Worm (Caenorhabditis elegans) whole organism, L3 larva: Measurements from ENCODE around the gene Y82E9BL.19.

ENCODE experiments used
- daf-12 ChIP-seq: fragments of 150-350 bp; optimal IDR thresholded peaks from 2 replicates; lab custom pipeline; 2014; ENCODE audit warnings: missing biosample characterization, missing genetic modification reagents, missing genetic modification characterization
- egl-27 ChIP-seq: sonication (generic microtip); optimal IDR thresholded peaks from 4 replicates; lab custom pipeline; 2017; ENCODE audit warnings: missing biosample characterization, missing genetic modification reagents, missing genetic modification characterization
- elt-1 ChIP-seq: fragments of 150-350 bp; optimal IDR thresholded peaks from 2 replicates; lab custom pipeline; 2014; ENCODE audit warnings: missing biosample characterization, missing genetic modification characterization
- elt-3 ChIP-seq, 3 experiments: fragments of 150-350 bp in 1 of 3; sonication (generic microtip) in 2 of 3; optimal IDR thresholded peaks; 2 replicates in 2 of 3; 4 replicates in 1 of 3; lab custom pipeline; 2014 to 2017; ENCODE audit warnings: missing biosample characterization in 3 of 3, missing genetic modification characterization in 3 of 3
- eor-1 ChIP-seq, 2 experiments: fragments of 150-350 bp; optimal IDR thresholded peaks; 2 replicates each; lab custom pipeline; 2014 to 2018; ENCODE audit warnings: missing biosample characterization in 2 of 2, missing genetic modification characterization in 2 of 2
- lsy-12 ChIP-seq: sonication (generic microtip); optimal IDR thresholded peaks from 2 replicates; lab custom pipeline; 2016; ENCODE audit warnings: mild to moderate bottlenecking, missing genetic modification characterization, missing compliant biosample characterization
- nhr-25 ChIP-seq: sonication (generic microtip); optimal IDR thresholded peaks from 2 replicates; lab custom pipeline; 2017; ENCODE audit warnings: missing biosample characterization, missing genetic modification characterization
- nhr-76 ChIP-seq: fragments of 150-350 bp; sonication (generic microtip); optimal IDR thresholded peaks from 5 replicates; lab custom pipeline; 2014; ENCODE audit warnings: missing biosample characterization, missing genetic modification characterization
- skn-1 ChIP-seq: fragments of 150-350 bp; optimal IDR thresholded peaks from 2 replicates; lab custom pipeline; 2014; ENCODE audit warnings: missing biosample characterization, missing genetic modification characterization
- snpc-4 ChIP-seq: fragments of 150-350 bp; optimal IDR thresholded peaks from 2 replicates; lab custom pipeline; 2014; ENCODE audit warnings: missing biosample characterization, missing genetic modification characterization
- tbx-2 ChIP-seq: sonication (generic microtip); optimal IDR thresholded peaks from 2 replicates; lab custom pipeline; 2016; ENCODE audit warnings: mild to moderate bottlenecking, missing genetic modification characterization, missing compliant biosample characterization
- unc-62 ChIP-seq: fragments of 150-350 bp; sonication (generic microtip); optimal IDR thresholded peaks from 4 replicates; lab custom pipeline; 2014; ENCODE audit warnings: missing biosample characterization, missing genetic modification reagents, missing genetic modification characterization
- ztf-11 ChIP-seq: fragments of 150-350 bp; optimal IDR thresholded peaks from 2 replicates; lab custom pipeline; 2014; ENCODE audit warnings: missing biosample characterization, missing genetic modification characterization

DNA sequence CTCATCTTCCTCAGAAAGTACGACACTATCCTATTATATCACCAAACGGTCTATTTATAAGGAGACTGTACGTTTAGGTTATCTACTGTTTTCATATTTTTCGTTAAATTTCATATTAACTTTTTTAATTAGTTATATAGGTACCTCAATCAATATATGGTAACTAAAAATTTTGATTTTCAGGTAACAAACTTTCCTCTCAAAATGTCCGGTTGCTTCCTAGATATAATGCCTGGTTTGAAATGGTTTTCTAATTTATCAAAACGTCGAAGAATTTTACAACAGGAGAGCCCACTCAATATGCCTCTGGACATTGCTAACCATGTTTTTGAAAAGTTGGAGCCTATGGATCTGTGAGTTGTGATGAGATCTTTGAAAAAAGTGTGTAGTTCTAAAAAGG lies 34.2 kb upstream of the Y82E9BL.19 start, which contains the start of gene fbxa-28:
- TF ChIP-seq tbx-2, result no peak
- TF ChIP-seq elt-1 (tag; lab: Kevin White, UChicago), result no peak
- TF ChIP-seq snpc-4 (tag; lab: Kevin White, UChicago), result no peak
- no peak for TF ChIP-seq ztf-11 (tag; lab: Kevin White, UChicago)
- no peak for TF ChIP-seq nhr-25 (tag; lab: Kevin White, UChicago)
- no peak for TF ChIP-seq eor-1 (tag; optimal IDR thresholded peaks at IDR 0.05; lab: Kevin White, UChicago)
- no peak for TF ChIP-seq elt-3 (tag; optimal IDR thresholded peaks at IDR 0.05; lab: Kevin White, UChicago)
- no peak for TF ChIP-seq egl-27 (tag; lab: Kevin White, UChicago)
- no peak for TF ChIP-seq skn-1 (tag; lab: Kevin White, UChicago)
- TF ChIP-seq lsy-12 (tag; lab: Kevin White, UChicago), result no peak
- TF ChIP-seq daf-12, result no peak
- no peak for TF ChIP-seq nhr-76 (tag; lab: Kevin White, UChicago)
- no peak for TF ChIP-seq unc-62 (GFP tag; lab: Kevin White, UChicago)
